Worm (Caenorhabditis elegans) whole organism, mixed stage, embryonic: Measurements from ENCODE around the gene F37H8.5.

Experiments
- ham-2 ChIP-seq: fragments of 200-800 bp; sonication (Bioruptor generic); optimal IDR thresholded peaks from 2 replicates; lab custom pipeline; 2018; ENCODE audit warnings: mild to moderate bottlenecking, missing genetic modification characterization, missing compliant biosample characterization
- mep-1 ChIP-seq: fragments of 150-350 bp; optimal IDR thresholded peaks from 2 replicates; lab custom pipeline; 2017; ENCODE audit warnings: missing biosample characterization, missing genetic modification reagents, missing genetic modification characterization, inconsistent platforms
- nhr-237 ChIP-seq: fragments of 150-350 bp; optimal IDR thresholded peaks from 2 replicates; lab custom pipeline; 2014; ENCODE audit warnings: missing biosample characterization, missing genetic modification characterization
- nhr-28 ChIP-seq: fragments of 150-350 bp; optimal IDR thresholded peaks from 2 replicates; lab custom pipeline; 2014; ENCODE audit warnings: missing biosample characterization, missing genetic modification characterization
- nhr-76 ChIP-seq: sonication (generic microtip); optimal IDR thresholded peaks from 2 replicates; lab custom pipeline; 2017; ENCODE audit warnings: missing biosample characterization, missing genetic modification characterization
- snpc-4 ChIP-seq: fragments of 150-350 bp; optimal IDR thresholded peaks from 2 replicates; lab custom pipeline; 2014; ENCODE audit warnings: missing biosample characterization, missing genetic modification characterization
- unc-120 ChIP-seq: sonication (generic microtip); optimal IDR thresholded peaks from 2 replicates; lab custom pipeline; 2017; ENCODE audit warnings: missing genetic modification characterization, missing compliant biosample characterization; ENCODE audit not compliant: poor library complexity, severe bottlenecking
- unc-62 ChIP-seq: fragments of 150-350 bp; optimal IDR thresholded peaks from 2 replicates; lab custom pipeline; 2014; ENCODE audit warnings: missing biosample characterization, missing genetic modification reagents, missing genetic modification characterization
- ztf-11 ChIP-seq: fragments of 150-350 bp; optimal IDR thresholded peaks from 2 replicates; lab custom pipeline; 2014; ENCODE audit warnings: missing biosample characterization, missing genetic modification characterization

DNA sequence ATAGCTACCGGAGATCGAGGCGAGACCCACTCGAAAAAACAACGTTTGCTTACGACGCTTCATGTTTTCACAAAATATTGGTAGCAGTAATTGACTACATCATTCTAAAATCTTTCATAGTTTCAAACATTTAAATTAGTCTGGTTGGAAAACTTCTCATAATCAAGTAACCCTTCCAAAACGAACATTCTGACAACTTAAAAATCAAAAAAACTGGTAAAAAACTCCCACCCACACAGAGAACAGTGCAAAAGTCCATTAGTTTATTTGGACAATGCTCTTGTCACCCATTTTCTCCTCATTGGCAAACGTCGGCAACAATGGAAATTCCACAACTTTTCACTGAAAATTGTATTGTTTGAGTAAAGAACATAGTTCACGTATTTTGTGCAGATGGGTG, 10.6 kb upstream of the F37H8.5 start, which contains the start of gene F37H8.6:
- TF ChIP-seq unc-120 (tag; lab: Kevin White, UChicago) (no peak), mep-1 (tag; lab: Kevin White, UChicago) (no peak), nhr-28 (tag; lab: Kevin White, UChicago) (no peak), nhr-237 (tag; lab: Kevin White, UChicago) (no peak), unc-62 (GFP tag; lab: Kevin White, UChicago) (no peak), ztf-11 (tag; lab: Kevin White, UChicago) (no peak), snpc-4 (tag; lab: Kevin White, UChicago) (no peak), ham-2 (GFP tag; lab: Kevin White, UChicago) (no peak), nhr-76 (no peak)
